Fruit fly (Drosophila melanogaster) whole organism, embryonic: Measurements from ENCODE around the gene CG32073.

Experiments used
- Atf-2 ChIP-seq: fragments of 200-800 bp; sonication (Bioruptor generic); optimal IDR thresholded peaks from 2 replicates; lab custom pipeline; 2016; ENCODE audit warnings: missing biosample characterization, missing genetic modification characterization
- Awh ChIP-seq: fragments of 200-800 bp; sonication (Bioruptor generic); IDR thresholded peaks from 2 replicates; pipeline ENCODE4, ENCODE4 v1.3.6; 2022; ENCODE audit warnings: missing biosample characterization, missing genetic modification characterization
- Bteb2 ChIP-seq: fragments of 200-800 bp; sonication (Bioruptor generic); optimal IDR thresholded peaks from 2 replicates; lab custom pipeline; 2016; ENCODE audit warnings: missing biosample characterization, missing genetic modification characterization
- CG10979 ChIP-seq: fragments of 200-800 bp; sonication (Bioruptor generic); optimal IDR thresholded peaks from 2 replicates; lab custom pipeline; 2018; ENCODE audit warnings: missing biosample characterization, mild to moderate bottlenecking, missing genetic modification characterization, moderate library complexity
- CG11093 ChIP-seq: fragments of 200-800 bp; sonication (Bioruptor generic); IDR thresholded peaks from 3 replicates; pipeline ENCODE4 v1.3.6; 2022; ENCODE audit warnings: missing biosample characterization, missing genetic modification characterization
- CG12391 ChIP-seq: fragments of 200-800 bp; sonication (Bioruptor generic); optimal IDR thresholded peaks from 3 replicates; lab custom pipeline; 2018; ENCODE audit warnings: missing biosample characterization, mild to moderate bottlenecking, missing genetic modification characterization, moderate library complexity
- CG13296 ChIP-seq: fragments of 200-800 bp; sonication (Bioruptor generic); optimal IDR thresholded peaks from 3 replicates; lab custom pipeline; 2018; ENCODE audit warnings: missing biosample characterization, mild to moderate bottlenecking, missing genetic modification characterization
- CG1832 ChIP-seq: fragments of 200-800 bp; sonication (Bioruptor generic); optimal IDR thresholded peaks from 2 replicates; lab custom pipeline; 2017; ENCODE audit warnings: missing biosample characterization, mild to moderate bottlenecking, missing genetic modification characterization, inconsistent platforms
- CG18599 ChIP-seq: fragments of 200-800 bp; sonication (Bioruptor generic); optimal IDR thresholded peaks from 3 replicates; lab custom pipeline; 2017; ENCODE audit warnings: missing biosample characterization, missing genetic modification characterization, mild to moderate bottlenecking, moderate library complexity, missing genetic modification reagents
- CG30020 ChIP-seq: fragments of 200-800 bp; optimal IDR thresholded peaks from 2 replicates; lab custom pipeline; 2019; ENCODE audit warnings: missing biosample characterization, mild to moderate bottlenecking, missing genetic modification characterization, moderate library complexity
- CG3726 ChIP-seq: fragments of 200-800 bp; sonication (Bioruptor generic); IDR thresholded peaks from 3 replicates; pipeline ENCODE4, ENCODE4 v1.3.6; 2022; ENCODE audit warnings: missing biosample characterization, missing genetic modification characterization
- CG4328 ChIP-seq: fragments of 200-800 bp; sonication (Bioruptor generic); optimal IDR thresholded peaks from 3 replicates; lab custom pipeline; 2017; ENCODE audit warnings: missing biosample characterization, missing genetic modification reagents, missing genetic modification characterization
- CG4820 ChIP-seq: fragments of 200-800 bp; sonication (Bioruptor generic); optimal IDR thresholded peaks from 3 replicates; lab custom pipeline; 2016; ENCODE audit warnings: missing biosample characterization, missing genetic modification characterization
- CG5245 ChIP-seq: fragments of 200-800 bp; sonication (Bioruptor generic); optimal IDR thresholded peaks from 3 replicates; lab custom pipeline; 2016; ENCODE audit warnings: missing biosample characterization, missing genetic modification characterization
- CG6175 ChIP-seq: fragments of 200-800 bp; sonication (Bioruptor generic); IDR thresholded peaks from 3 replicates; pipeline ENCODE4 v1.3.6; 2022; ENCODE audit warnings: missing biosample characterization, missing genetic modification characterization
- CG6854 ChIP-seq: fragments of 200-800 bp; sonication (Bioruptor generic); optimal IDR thresholded peaks from 3 replicates; lab custom pipeline; 2017; ENCODE audit warnings: missing biosample characterization, mild to moderate bottlenecking, missing genetic modification characterization
- CG8089 ChIP-seq: fragments of 200-800 bp; sonication (Bioruptor generic); optimal IDR thresholded peaks from 3 replicates; lab custom pipeline; 2016; ENCODE audit warnings: missing biosample characterization, missing genetic modification characterization
- CG8924 ChIP-seq: fragments of 200-800 bp; optimal IDR thresholded peaks from 3 replicates; lab custom pipeline; 2019; ENCODE audit warnings: missing biosample characterization, mild to moderate bottlenecking, missing genetic modification characterization, moderate library complexity
- CTCF ChIP-seq: fragments of 200-800 bp; sonication (Bioruptor generic); optimal IDR thresholded peaks from 2 replicates; lab custom pipeline; 2017; ENCODE audit warnings: missing biosample characterization, mild to moderate bottlenecking, missing genetic modification characterization, moderate library complexity
- CkIIα-i1 ChIP-seq: fragments of 200-800 bp; sonication (Bioruptor generic); IDR thresholded peaks from 2 replicates; pipeline ENCODE4 v1.3.6; 2022; ENCODE audit warnings: missing biosample characterization, missing genetic modification characterization
- CoRest ChIP-seq: fragments of 200-800 bp; sonication (Bioruptor generic); optimal IDR thresholded peaks from 3 replicates; lab custom pipeline; 2018; ENCODE audit warnings: missing biosample characterization, mild to moderate bottlenecking, missing genetic modification characterization, moderate library complexity
- Dll ChIP-seq: fragments of 200-800 bp; sonication (Bioruptor generic); IDR thresholded peaks from 4 replicates; pipeline ENCODE4 v1.3.6; 2022; ENCODE audit warnings: missing biosample characterization, missing genetic modification characterization; ENCODE audit not compliant: partially characterized antibody
- HHEX ChIP-seq: fragments of 200-800 bp; sonication (Bioruptor generic); optimal IDR thresholded peaks from 3 replicates; lab custom pipeline; 2017; ENCODE audit warnings: missing biosample characterization, mild to moderate bottlenecking, missing genetic modification characterization, missing genetic modification reagents
- HLHmδ ChIP-seq: fragments of 200-800 bp; sonication (Bioruptor generic); optimal IDR thresholded peaks from 2 replicates; lab custom pipeline; 2018; ENCODE audit warnings: missing biosample characterization, mild to moderate bottlenecking, missing genetic modification characterization, moderate library complexity
- Hr78 ChIP-seq, 2 experiments: fragments of 200-800 bp in 1 of 2; fragments of >200 bp in 1 of 2; sonication (Bioruptor generic) in 1 of 2; optimal IDR thresholded peaks; 2 replicates each; lab custom pipeline; 2017 to 2019; ENCODE audit warnings: missing biosample characterization in 2 of 2, missing genetic modification characterization in 2 of 2, mild to moderate bottlenecking in 1 of 2, moderate library complexity in 1 of 2
- Med ChIP-seq: fragments of 200-800 bp; sonication (Bioruptor generic); peaks from one replicate; lab custom pipeline; 2016; ENCODE audit warnings: missing biosample characterization, missing genetic modification characterization, mild to moderate bottlenecking, inconsistent platforms, moderate library complexity
- Mrtf ChIP-seq: fragments of 200-800 bp; sonication (Bioruptor generic); IDR thresholded peaks from 3 replicates; pipeline ENCODE4 v1.3.6; 2022; ENCODE audit warnings: missing biosample characterization, missing genetic modification characterization
- NC2α ChIP-seq: fragments of 200-800 bp; sonication (Bioruptor generic); optimal IDR thresholded peaks from 2 replicates; lab custom pipeline; 2016; ENCODE audit warnings: missing biosample characterization, missing genetic modification characterization
- NfI ChIP-seq: fragments of 200-800 bp; sonication (Bioruptor generic); optimal IDR thresholded peaks from 3 replicates; lab custom pipeline; 2018; ENCODE audit warnings: missing biosample characterization, mild to moderate bottlenecking, missing genetic modification characterization, moderate library complexity
- Side ChIP-seq: fragments of 200-800 bp; sonication (Bioruptor generic); optimal IDR thresholded peaks from 2 replicates; lab custom pipeline; 2016; ENCODE audit warnings: missing biosample characterization, missing genetic modification characterization
- Sox102F ChIP-seq: fragments of 200-800 bp; sonication (Bioruptor generic); optimal IDR thresholded peaks from 2 replicates; lab custom pipeline; 2018; ENCODE audit warnings: missing biosample characterization, mild to moderate bottlenecking, missing genetic modification characterization, moderate library complexity
- disco-r ChIP-seq: fragments of 200-800 bp; sonication (Bioruptor generic); optimal IDR thresholded peaks from 2 replicates; lab custom pipeline; 2016; ENCODE audit warnings: missing biosample characterization, missing genetic modification characterization
- fd102C ChIP-seq: fragments of 200-800 bp; sonication (Bioruptor generic); optimal IDR thresholded peaks from 2 replicates; lab custom pipeline; 2018; ENCODE audit warnings: missing biosample characterization, mild to moderate bottlenecking, missing genetic modification characterization, moderate library complexity
- her ChIP-seq: fragments of 200-800 bp; sonication (Bioruptor generic); optimal IDR thresholded peaks from 2 replicates; lab custom pipeline; 2016; ENCODE audit warnings: missing biosample characterization, missing genetic modification characterization
- jigr1 ChIP-seq: fragments of 200-800 bp; sonication (Bioruptor generic); IDR thresholded peaks from 3 replicates; pipeline ENCODE4 v1.3.6; 2022; ENCODE audit warnings: missing biosample characterization, missing genetic modification characterization
- kay ChIP-seq: fragments of 200-800 bp; sonication (Bioruptor generic); optimal IDR thresholded peaks from 2 replicates; lab custom pipeline; 2016; ENCODE audit warnings: missing biosample characterization, missing genetic modification characterization
- lbe ChIP-seq: fragments of 200-800 bp; sonication (Bioruptor generic); optimal IDR thresholded peaks from 2 replicates; lab custom pipeline; 2016; ENCODE audit warnings: missing biosample characterization, mild to moderate bottlenecking, missing genetic modification characterization
- onecut ChIP-seq: fragments of 200-800 bp; sonication (Bioruptor generic); IDR thresholded peaks from 2 replicates; pipeline ENCODE4 v1.3.6; 2022; ENCODE audit warnings: missing biosample characterization, missing genetic modification characterization
- phol ChIP-seq: fragments of 200-800 bp; sonication (Bioruptor generic); optimal IDR thresholded peaks from 3 replicates; lab custom pipeline; 2018; ENCODE audit warnings: missing biosample characterization, mild to moderate bottlenecking, missing genetic modification characterization, moderate library complexity
- pita ChIP-seq: fragments of 200-800 bp; sonication (Bioruptor generic); optimal IDR thresholded peaks from 2 replicates; lab custom pipeline; 2017; ENCODE audit warnings: missing biosample characterization, mild to moderate bottlenecking, missing genetic modification characterization
- prd ChIP-seq, 3 experiments: fragments of >200 bp in 2 of 3; fragments of 200-800 bp in 1 of 3; sonication (Bioruptor generic) in 1 of 3; optimal IDR thresholded peaks in 2 of 3; IDR thresholded peaks in 1 of 3; 2 replicates in 2 of 3; 3 replicates in 1 of 3; pipeline versions ENCODE4 v1.3.6 to Lab custom; 2017 to 2022; ENCODE audit warnings: missing biosample characterization in 1 of 3, missing genetic modification characterization in 1 of 3
- schlank ChIP-seq: fragments of 200-800 bp; sonication (Bioruptor generic); optimal IDR thresholded peaks from 2 replicates; lab custom pipeline; 2018; ENCODE audit warnings: missing biosample characterization, mild to moderate bottlenecking, missing genetic modification characterization
- seq ChIP-seq: fragments of 200-800 bp; sonication (Bioruptor generic); IDR thresholded peaks from 2 replicates; pipeline ENCODE4 v1.3.6; 2022; ENCODE audit warnings: missing biosample characterization, missing genetic modification characterization
- slbo ChIP-seq: fragments of 200-800 bp; sonication (Bioruptor generic); IDR thresholded peaks from 2 replicates; pipeline ENCODE4 v1.3.6; 2022; ENCODE audit warnings: missing biosample characterization, missing genetic modification characterization
- stwl ChIP-seq: fragments of 200-800 bp; sonication (Bioruptor generic); optimal IDR thresholded peaks from 3 replicates; lab custom pipeline; 2018; ENCODE audit warnings: missing biosample characterization, mild to moderate bottlenecking, missing genetic modification characterization, moderate library complexity
- trem ChIP-seq: fragments of 200-800 bp; optimal IDR thresholded peaks from 3 replicates; lab custom pipeline; 2019; ENCODE audit warnings: missing biosample characterization, mild to moderate bottlenecking, missing genetic modification characterization, moderate library complexity
- trh ChIP-seq: fragments of 200-800 bp; sonication (Bioruptor generic); optimal IDR thresholded peaks from 2 replicates; lab custom pipeline; 2016; ENCODE audit warnings: missing biosample characterization, missing genetic modification characterization
- twi ChIP-seq: fragments of 200-800 bp; optimal IDR thresholded peaks from 2 replicates; lab custom pipeline; 2019; ENCODE audit warnings: missing biosample characterization, mild to moderate bottlenecking, missing genetic modification characterization, moderate library complexity
- vvl ChIP-seq: fragments of 200-800 bp; sonication (Bioruptor generic); IDR thresholded peaks from 2 replicates; pipeline ENCODE4 v1.3.6; 2022; ENCODE audit warnings: missing biosample characterization, missing genetic modification characterization

CG32073 gene

DNA sequence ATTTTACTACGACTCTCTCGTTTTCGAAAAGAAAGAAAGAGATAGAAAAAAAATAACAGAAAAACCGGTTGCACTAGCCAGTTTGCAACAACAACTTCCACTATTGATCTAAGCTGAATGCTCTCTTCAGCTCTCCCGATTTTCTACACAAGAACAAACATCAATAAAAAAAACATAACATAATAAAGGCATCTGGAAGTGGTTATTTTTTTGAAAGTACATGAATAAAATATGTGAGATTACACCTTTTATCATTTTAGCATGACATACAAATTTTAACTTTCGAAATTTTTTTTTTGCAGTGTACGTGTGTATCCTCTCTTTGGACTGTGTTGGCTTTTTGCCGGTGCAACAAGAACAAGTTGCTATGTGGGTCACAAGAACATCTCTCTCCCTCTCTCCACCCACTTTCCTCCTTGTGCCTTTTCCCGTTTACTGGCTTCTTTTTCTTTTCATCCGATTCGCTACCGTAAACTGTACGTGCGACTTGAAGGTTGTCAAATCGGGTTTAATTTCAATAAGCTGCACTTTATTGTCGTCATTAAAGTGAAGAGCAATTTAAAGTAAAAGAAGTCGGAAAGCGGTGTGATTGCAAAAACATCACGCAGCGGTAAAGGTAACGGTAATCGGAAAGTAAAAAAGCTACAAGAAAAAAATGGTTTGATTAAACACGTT is 22.7 kb downstream of the CG32073 start (continued):
- TF ChIP-seq lbe (GFP tag; lab: Kevin White, UChicago): no peak
- TF ChIP-seq Med (GFP tag; lab: Kevin White, UChicago): peak; percentile 99
- peak; percentile 75; the same call in 2 of the 3 replicates for TF ChIP-seq CG6175
- TF ChIP-seq fd102C (GFP tag; lab: Kevin White, UChicago): peak; percentile 88
- peak; percentile 99 for TF ChIP-seq vvl (GFP tag; lab: Robert Waterston, UW)
- TF ChIP-seq NC2α: peak; percentile 95
- TF ChIP-seq CG12391 (tag; lab: Kevin White, UChicago): peak; percentile 98
- peak; percentile 96 for TF ChIP-seq CG3726 (GFP tag; lab: Robert Waterston, UW)
- TF ChIP-seq CG8924 (tag; lab: Kevin White, UChicago): peak; percentile 97
- peak; percentile 93 for TF ChIP-seq Mrtf
- peak; percentile 66; the same call in 1 of the 2 replicates for TF ChIP-seq CkIIα-i1
- peak; percentile 99 for TF ChIP-seq CG10979
- TF ChIP-seq pita (GFP tag; lab: Kevin White, UChicago): no peak
- peak; percentile 69 for TF ChIP-seq CTCF (GFP tag; lab: Kevin White, UChicago)
- TF ChIP-seq Sox102F (GFP tag; lab: Kevin White, UChicago): peak; percentile 99
- no peak for TF ChIP-seq CG1832 (GFP tag; lab: Kevin White, UChicago)
- no peak for TF ChIP-seq Dll
- peak; percentile 94 for TF ChIP-seq CG11093 (GFP tag; lab: Robert Waterston, UW)
- TF ChIP-seq kay (GFP tag; lab: Kevin White, UChicago): peak; percentile 91
- no peak for TF ChIP-seq HLHmδ (GFP tag; lab: Kevin White, UChicago)
- peak; percentile 94 for TF ChIP-seq Bteb2 (GFP tag; lab: Kevin White, UChicago)
- peak; percentile 91 for TF ChIP-seq onecut (GFP tag; lab: Robert Waterston, UW)
- TF ChIP-seq prd (optimal IDR thresholded peaks at IDR 0.05; lab: Kevin White, UChicago): no peak
- TF ChIP-seq prd (GFP tag; IDR thresholded peaks at IDR 0.05; lab: Robert Waterston, UW): peak; percentile 98
- peak; percentile 95 for TF ChIP-seq NfI (GFP tag; lab: Kevin White, UChicago)
- peak; percentile 90 for TF ChIP-seq her
- peak in 1 of 2 experiments; percentile 91 for TF ChIP-seq Hr78 (GFP tag; optimal IDR thresholded peaks at IDR 0.05; lab: Kevin White, UChicago)
- TF ChIP-seq HHEX: peak; percentile 94
- peak; percentile 92 for TF ChIP-seq disco-r (GFP tag; lab: Kevin White, UChicago)
- TF ChIP-seq CoRest (tag; lab: Kevin White, UChicago): peak; percentile 97
- peak; percentile 70 for TF ChIP-seq schlank (tag; lab: Kevin White, UChicago)
- TF ChIP-seq CG30020 (tag; lab: Kevin White, UChicago): peak; percentile 82
- peak; percentile 87 for TF ChIP-seq jigr1 (GFP tag; lab: Robert Waterston, UW)
- TF ChIP-seq stwl (tag; lab: Kevin White, UChicago): peak; percentile 62
- TF ChIP-seq slbo (GFP tag; lab: Robert Waterston, UW): peak; percentile 92
- TF ChIP-seq CG4328: peak; percentile 82
- TF ChIP-seq trh: peak; percentile 93
- peak; percentile 92 for TF ChIP-seq CG18599 (GFP tag; lab: Kevin White, UChicago)
- TF ChIP-seq phol (tag; lab: Kevin White, UChicago): peak; percentile 95
- TF ChIP-seq CG4820 (GFP tag; lab: Kevin White, UChicago): peak; percentile 97
- peak; percentile 84 for TF ChIP-seq CG6854 (GFP tag; lab: Kevin White, UChicago)
- TF ChIP-seq Atf-2 (GFP tag; lab: Kevin White, UChicago): peak; percentile 97
- TF ChIP-seq CG5245 (GFP tag; lab: Kevin White, UChicago): peak; percentile 96
- TF ChIP-seq seq (GFP tag; lab: Robert Waterston, UW): peak; percentile 95
- peak; percentile 97 for TF ChIP-seq CG8089 (GFP tag; lab: Kevin White, UChicago)
- TF ChIP-seq twi (tag; lab: Kevin White, UChicago): peak; percentile 89
- TF ChIP-seq CG13296: peak; percentile 94
- peak; percentile 94 for TF ChIP-seq trem (tag; lab: Kevin White, UChicago)
- peak; percentile 97 for TF ChIP-seq Side (GFP tag; lab: Kevin White, UChicago)
- TF ChIP-seq Awh: peak; percentile 98
